Worm (Caenorhabditis elegans): ENCODE data around the gene hda-6.
A peak's percentile ranks its signal among the peaks of the same experiment; 100 is the strongest.

Gene hda-6

DNA sequence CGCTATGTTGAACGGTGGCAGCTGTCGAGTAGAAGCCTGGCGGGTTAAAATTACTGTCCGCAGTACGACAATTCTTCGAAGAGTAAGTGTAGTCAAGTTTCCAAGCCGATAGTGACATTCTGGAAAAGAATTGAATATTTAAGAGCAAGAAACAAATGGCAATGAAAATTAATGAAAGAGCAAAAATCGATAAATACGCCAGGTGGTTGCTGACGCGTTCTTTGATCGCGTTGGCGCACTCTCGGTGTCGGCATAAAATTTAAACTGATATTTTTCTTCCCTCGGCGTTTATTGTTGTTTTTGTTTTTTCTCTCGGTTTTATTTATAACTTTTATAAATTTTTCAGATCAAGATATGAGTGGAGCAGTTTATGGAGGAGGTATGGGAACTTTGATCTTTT is 30.6 kb upstream of the hda-6 start, which contains the start of the genes perm-3 and swsn-6 (continued):
- TF ChIP-seq mdl-1 (tag; optimal IDR thresholded peaks at IDR 0.05) = peak in 1 of 2 experiments; percentile 52
- TF ChIP-seq nhr-77 (tag; optimal IDR thresholded peaks at IDR 0.05) = peak; percentile 48
- peak; percentile 61 for TF ChIP-seq ztf-4 (tag; optimal IDR thresholded peaks at IDR 0.05)
- TF ChIP-seq hpl-2 (GFP tag; optimal IDR thresholded peaks at IDR 0.05) = peak; percentile 17
- TF ChIP-seq rnt-1 (tag; optimal IDR thresholded peaks at IDR 0.05) = peak; percentile 89
- TF ChIP-seq mep-1 (tag; optimal IDR thresholded peaks at IDR 0.05) = peak; percentile 94
- TF ChIP-seq jun-1 (tag; optimal IDR thresholded peaks at IDR 0.05) = peak; percentile 49
- peak; percentile 85 for TF ChIP-seq nhr-85 (tag)
- no peak for TF ChIP-seq nhr-12 (tag; optimal IDR thresholded peaks at IDR 0.05)
- peak; percentile 46 for TF ChIP-seq sox-4 (tag; optimal IDR thresholded peaks at IDR 0.05)
- TF ChIP-seq dsc-1 (tag; optimal IDR thresholded peaks at IDR 0.05) = peak; percentile 83
- peak; percentile 25 for TF ChIP-seq C04F5.9 (tag; optimal IDR thresholded peaks at IDR 0.05)
- TF ChIP-seq nhr-47 (tag; optimal IDR thresholded peaks at IDR 0.05) = peak; percentile 91
- TF ChIP-seq aha-1 (tag; optimal IDR thresholded peaks at IDR 0.05) = peak; percentile 16
- TF ChIP-seq unc-98 (GFP tag; IDR thresholded peaks at IDR 0.05) = no peak
- no peak for TF ChIP-seq ets-5 (GFP tag; IDR thresholded peaks at IDR 0.05)
- TF ChIP-seq vab-15 (tag; optimal IDR thresholded peaks at IDR 0.05) = no peak
- peak; percentile 82 for TF ChIP-seq tbx-2 (tag; optimal IDR thresholded peaks at IDR 0.05)
- TF ChIP-seq snu-23 (GFP tag; optimal IDR thresholded peaks at IDR 0.05) = peak; percentile 89
- no peak for TF ChIP-seq hlh-4 (tag; optimal IDR thresholded peaks at IDR 0.05)
- peak; percentile 82 for TF ChIP-seq irx-1 (tag; optimal IDR thresholded peaks at IDR 0.05)
- TF ChIP-seq hlh-17 (GFP tag; optimal IDR thresholded peaks at IDR 0.05; ENCODE audit: borderline replicate concordance) = no peak
- TF ChIP-seq F16B12.6 (tag; optimal IDR thresholded peaks at IDR 0.05) = peak; percentile 64
- peak; percentile 83 for TF ChIP-seq xbp-1 (tag; optimal IDR thresholded peaks at IDR 0.05)
- TF ChIP-seq isw-1 (GFP tag; IDR thresholded peaks at IDR 0.05) = peak; percentile 76
- peak; percentile 84 for TF ChIP-seq nhr-20 (tag; optimal IDR thresholded peaks at IDR 0.05)
- TF ChIP-seq lin-39 (tag; optimal IDR thresholded peaks at IDR 0.05) = peak; percentile 87
- TF ChIP-seq ama-1 (optimal IDR thresholded peaks at IDR 0.05) = peak; percentile 42
- no peak for TF ChIP-seq lir-3 (tag; optimal IDR thresholded peaks at IDR 0.05; ENCODE audit: poor library complexity)
- peak; percentile 82 for TF ChIP-seq C16A3.4 (tag; optimal IDR thresholded peaks at IDR 0.05)
- TF ChIP-seq fkh-8 (tag; optimal IDR thresholded peaks at IDR 0.05) = peak; percentile 65
- no peak for TF ChIP-seq ceh-90 (tag; optimal IDR thresholded peaks at IDR 0.05)
- no peak for TF ChIP-seq pag-3 (tag; optimal IDR thresholded peaks at IDR 0.05; ENCODE audit: borderline replicate concordance, insufficient read depth)
- peak; percentile 61 for TF ChIP-seq zip-4 (GFP tag; optimal IDR thresholded peaks at IDR 0.05)
- TF ChIP-seq unc-130 (tag; optimal IDR thresholded peaks at IDR 0.05) = peak; percentile 86
- TF ChIP-seq swsn-7 (tag; optimal IDR thresholded peaks at IDR 0.05) = peak; percentile 90
- TF ChIP-seq nhr-76 (tag; optimal IDR thresholded peaks at IDR 0.05) = no peak
- TF ChIP-seq dpl-1 (GFP tag; optimal IDR thresholded peaks at IDR 0.05) = peak; percentile 78 to 84 (median 84)
- peak; percentile 35 for TF ChIP-seq fkh-10 (GFP tag; optimal IDR thresholded peaks at IDR 0.05)
- TF ChIP-seq pax-3 (tag; optimal IDR thresholded peaks at IDR 0.05) = peak; percentile 38
- TF ChIP-seq lin-13 (GFP tag; optimal IDR thresholded peaks at IDR 0.05) = peak; percentile 64
- TF ChIP-seq fkh-4 (tag; optimal IDR thresholded peaks at IDR 0.05; ENCODE audit: borderline replicate concordance) = no peak
- TF ChIP-seq aly-2 (tag; optimal IDR thresholded peaks at IDR 0.05) = no peak
- TF ChIP-seq ceh-82 (tag; optimal IDR thresholded peaks at IDR 0.05) = peak; percentile 72 to 93 (median 85)
- no peak for TF ChIP-seq efl-3 (GFP tag; optimal IDR thresholded peaks at IDR 0.05)
- no peak for TF ChIP-seq unc-30 (tag; optimal IDR thresholded peaks at IDR 0.05)
- peak; percentile 88 to 93 for TF ChIP-seq lsy-2 (tag; optimal IDR thresholded peaks at IDR 0.05)
- peak; percentile 49 for TF ChIP-seq elt-2 (tag; optimal IDR thresholded peaks at IDR 0.05)
